Fruit fly (Drosophila melanogaster): ENCODE data around the gene CG13102.
A peak's percentile ranks its signal among the peaks of the same experiment; 100 is the strongest.

CG13102 gene

dm6 chr2L:8982584-8983302 lies 29.2 kb upstream of the CG13102 start (continued):
- TF ChIP-seq CG10209 (GFP tag; optimal IDR thresholded peaks at IDR 0.05), result peak; percentile 59
- peak; percentile 13 for TF ChIP-seq CG8089 (GFP tag; optimal IDR thresholded peaks at IDR 0.05)
- no peak for TF ChIP-seq CG10462 (GFP tag; optimal IDR thresholded peaks at IDR 0.05)
- TF ChIP-seq Myb (GFP tag; optimal IDR thresholded peaks at IDR 0.05), result no peak
- no peak for TF ChIP-seq da (GFP tag; optimal IDR thresholded peaks at IDR 0.05)
- no peak for TF ChIP-seq mld (GFP tag; IDR thresholded peaks at IDR 0.05; ENCODE audit: partially characterized antibody)
- TF ChIP-seq CG9437 (GFP tag; optimal IDR thresholded peaks at IDR 0.05), result peak; percentile 7
- no peak; the same call in 1 of the 2 replicates for TF ChIP-seq gsb (GFP tag; IDR thresholded peaks at IDR 0.05)
- no peak for TF ChIP-seq CG9797 (GFP tag; optimal IDR thresholded peaks at IDR 0.05)
- peak; percentile 2 for TF ChIP-seq CG10543 (GFP tag; optimal IDR thresholded peaks at IDR 0.05)
- peak; percentile 44 for TF ChIP-seq CG12659 (GFP tag; optimal IDR thresholded peaks at IDR 0.05)
- TF ChIP-seq CG30403 (GFP tag; optimal IDR thresholded peaks at IDR 0.05), result peak; percentile 61
- TF ChIP-seq dm (GFP tag; optimal IDR thresholded peaks at IDR 0.05), result peak; percentile 11
- no peak for TF ChIP-seq stwl (tag; optimal IDR thresholded peaks at IDR 0.05)
- no peak for TF ChIP-seq psq (GFP tag; optimal IDR thresholded peaks at IDR 0.05)
- no peak for TF ChIP-seq ssp (GFP tag; IDR thresholded peaks at IDR 0.05)
- peak; percentile 44 for TF ChIP-seq CG8281 (tag; optimal IDR thresholded peaks at IDR 0.05)
- no peak for TF ChIP-seq NC2α (GFP tag; optimal IDR thresholded peaks at IDR 0.05)
- peak; percentile 33; the same call in 1 of the 2 replicates for TF ChIP-seq ttk (GFP tag; IDR thresholded peaks at IDR 0.05)
- TF ChIP-seq CG9215 (GFP tag; IDR thresholded peaks at IDR 0.05), result no peak
- TF ChIP-seq CG6791 (GFP tag; IDR thresholded peaks at IDR 0.05; ENCODE audit: partially characterized antibody), result no peak
- TF ChIP-seq p53 (GFP tag; optimal IDR thresholded peaks at IDR 0.05), result no peak
- TF ChIP-seq CG12299 (tag; optimal IDR thresholded peaks at IDR 0.05), result peak; percentile 40
- no peak for TF ChIP-seq tna (GFP tag; IDR thresholded peaks at IDR 0.05; ENCODE audit: partially characterized antibody)
- peak; percentile 63; the same call in 2 of the 3 replicates for TF ChIP-seq CG17361 (GFP tag; IDR thresholded peaks at IDR 0.05)
- peak; percentile 94 for TF ChIP-seq CG11695 (GFP tag; IDR thresholded peaks at IDR 0.05)
- no peak for TF ChIP-seq CG10431 (GFP tag; optimal IDR thresholded peaks at IDR 0.05)
- TF ChIP-seq trh (GFP tag; optimal IDR thresholded peaks at IDR 0.05), result no peak
- TF ChIP-seq nmo (GFP tag; optimal IDR thresholded peaks at IDR 0.05), result peak; percentile 43
- TF ChIP-seq CG8944 (GFP tag; optimal IDR thresholded peaks at IDR 0.05), result peak; percentile 13
- peak; percentile 11 for TF ChIP-seq Nf-YC (tag; optimal IDR thresholded peaks at IDR 0.05)
- TF ChIP-seq insv (GFP tag; optimal IDR thresholded peaks at IDR 0.05), result no peak
- TF ChIP-seq nerfin-1 (tag; optimal IDR thresholded peaks at IDR 0.05), result peak; percentile 24
- peak; percentile 49 for TF ChIP-seq Asciz (GFP tag; optimal IDR thresholded peaks at IDR 0.05)
- peak; percentile 42; the same call in 1 of the 3 replicates for TF ChIP-seq tgo (GFP tag; IDR thresholded peaks at IDR 0.05)
- no peak for TF ChIP-seq Hr39 (optimal IDR thresholded peaks at IDR 0.05)
- peak; percentile 27 for TF ChIP-seq CG16863 (GFP tag; optimal IDR thresholded peaks at IDR 0.05)
- no peak for TF ChIP-seq ERR (GFP tag; optimal IDR thresholded peaks at IDR 0.05)
- peak; percentile 50 for TF ChIP-seq CG10147 (GFP tag; optimal IDR thresholded peaks at IDR 0.05)
- peak; percentile 53 for TF ChIP-seq Sox100B (GFP tag; optimal IDR thresholded peaks at IDR 0.05)
- TF ChIP-seq mirr (GFP tag; optimal IDR thresholded peaks at IDR 0.05), result no peak
- no peak for TF ChIP-seq cato (GFP tag; optimal IDR thresholded peaks at IDR 0.05; ENCODE audit: borderline replicate concordance)
- no peak for TF ChIP-seq vnd (GFP tag; IDR thresholded peaks at IDR 0.05; ENCODE audit: partially characterized antibody)
- peak; percentile 31 for TF ChIP-seq az2 (GFP tag; optimal IDR thresholded peaks at IDR 0.05)
- TF ChIP-seq bigmax (GFP tag; optimal IDR thresholded peaks at IDR 0.05), result no peak
- peak; percentile 5 for TF ChIP-seq tin (GFP tag; optimal IDR thresholded peaks at IDR 0.05)
- peak; percentile 40 for TF ChIP-seq CG7556 (GFP tag; optimal IDR thresholded peaks at IDR 0.05)
- peak; percentile 14 for TF ChIP-seq Max (GFP tag; optimal IDR thresholded peaks at IDR 0.05)
- no peak for TF ChIP-seq pros (GFP tag; optimal IDR thresholded peaks at IDR 0.05)
- peak; percentile 48 for TF ChIP-seq grau (tag; optimal IDR thresholded peaks at IDR 0.05)
